Worm (Caenorhabditis elegans) whole organism, late embryonic: Measurements from ENCODE around the gene C56A3.8.

Experiments
- C08G9.2 ChIP-seq: sonication (generic microtip); optimal IDR thresholded peaks from 2 replicates; lab custom pipeline; 2016; ENCODE audit warnings: mild to moderate bottlenecking, missing genetic modification characterization, moderate library complexity, missing compliant biosample characterization
- C38D4.7 ChIP-seq: fragments of 200-800 bp; sonication (Bioruptor generic); optimal IDR thresholded peaks from 2 replicates; lab custom pipeline; 2018; ENCODE audit warnings: mild to moderate bottlenecking, missing genetic modification characterization, moderate library complexity, missing compliant biosample characterization
- F13H6.1 ChIP-seq: sonication (generic microtip); optimal IDR thresholded peaks from 2 replicates; lab custom pipeline; 2016; ENCODE audit warnings: missing genetic modification characterization, missing compliant biosample characterization
- K02D7.2 ChIP-seq: sonication (generic microtip); optimal IDR thresholded peaks from 2 replicates; lab custom pipeline; 2017; ENCODE audit warnings: mild to moderate bottlenecking, missing genetic modification characterization, missing compliant biosample characterization
- T23F11.4 ChIP-seq: fragments of 200-800 bp; sonication (Bioruptor generic); optimal IDR thresholded peaks from 2 replicates; lab custom pipeline; 2018; ENCODE audit warnings: mild to moderate bottlenecking, missing genetic modification characterization, missing compliant biosample characterization
- ceh-18 ChIP-seq: sonication (generic microtip); optimal IDR thresholded peaks from 2 replicates; lab custom pipeline; 2016; ENCODE audit warnings: missing genetic modification characterization, missing compliant biosample characterization
- ceh-2 ChIP-seq: sonication (generic microtip); optimal IDR thresholded peaks from 2 replicates; lab custom pipeline; 2016; ENCODE audit warnings: missing genotype, missing genetic modification characterization, missing compliant biosample characterization
- ceh-30 ChIP-seq: fragments of 150-350 bp; optimal IDR thresholded peaks from 2 replicates; lab custom pipeline; 2014; ENCODE audit warnings: missing biosample characterization, missing genetic modification characterization
- ceh-45 ChIP-seq: fragments of 200-800 bp; sonication (Bioruptor generic); IDR thresholded peaks from 2 replicates; pipeline ENCODE4 v1.3.6; 2022; ENCODE audit warnings: missing genetic modification reagents, missing genetic modification characterization, missing compliant biosample characterization
- ceh-48 ChIP-seq: sonication (generic microtip); optimal IDR thresholded peaks from 2 replicates; lab custom pipeline; 2016; ENCODE audit warnings: missing genetic modification characterization, inconsistent platforms, missing compliant biosample characterization
- dve-1 ChIP-seq: sonication (generic microtip); optimal IDR thresholded peaks from 2 replicates; lab custom pipeline; 2017; ENCODE audit warnings: antibody characterized with exemption, mild to moderate bottlenecking, missing genetic modification characterization, missing compliant biosample characterization
- elt-4 ChIP-seq: sonication (generic microtip); optimal IDR thresholded peaks from 2 replicates; lab custom pipeline; 2016; ENCODE audit warnings: missing genetic modification characterization, missing compliant biosample characterization
- ets-4 ChIP-seq: sonication (generic microtip); optimal IDR thresholded peaks from 2 replicates; lab custom pipeline; 2016; ENCODE audit warnings: missing genetic modification characterization, missing compliant biosample characterization
- eyg-1 ChIP-seq: sonication (generic microtip); optimal IDR thresholded peaks from 2 replicates; lab custom pipeline; 2016; ENCODE audit warnings: missing genotype, missing genetic modification characterization, missing compliant biosample characterization
- fkh-10 ChIP-seq: fragments of 150-350 bp; optimal IDR thresholded peaks from 2 replicates; lab custom pipeline; 2014; ENCODE audit warnings: missing biosample characterization, missing genetic modification reagents, missing genetic modification characterization
- hlh-13 ChIP-seq: fragments of 200-800 bp; sonication (Bioruptor generic); optimal IDR thresholded peaks from 2 replicates; lab custom pipeline; 2018; ENCODE audit warnings: mild to moderate bottlenecking, missing genetic modification characterization, missing compliant biosample characterization
- hlh-15 ChIP-seq: sonication (generic microtip); optimal IDR thresholded peaks from 2 replicates; lab custom pipeline; 2016; ENCODE audit warnings: missing genetic modification characterization, missing compliant biosample characterization
- hlh-30 ChIP-seq: sonication (generic microtip); optimal IDR thresholded peaks from 2 replicates; lab custom pipeline; 2017; ENCODE audit warnings: antibody characterized with exemption, missing genetic modification characterization, missing compliant biosample characterization; ENCODE audit not compliant: insufficient read depth
- hlh-6 ChIP-seq: sonication (generic microtip); optimal IDR thresholded peaks from 2 replicates; lab custom pipeline; 2016; ENCODE audit warnings: missing genotype, missing genetic modification characterization, missing compliant biosample characterization
- lim-6 ChIP-seq: sonication (generic microtip); optimal IDR thresholded peaks from 2 replicates; lab custom pipeline; 2016; ENCODE audit warnings: missing genetic modification characterization, missing compliant biosample characterization
- lin-11 ChIP-seq: fragments of 200-800 bp; sonication (Bioruptor generic); optimal IDR thresholded peaks from 2 replicates; lab custom pipeline; 2018; ENCODE audit warnings: mild to moderate bottlenecking, missing genetic modification characterization, missing compliant biosample characterization
- madf-2 ChIP-seq: sonication (generic microtip); optimal IDR thresholded peaks from 2 replicates; lab custom pipeline; 2017; ENCODE audit warnings: missing genetic modification characterization, missing compliant biosample characterization
- nfya-1 ChIP-seq: sonication (generic microtip); optimal IDR thresholded peaks from 2 replicates; lab custom pipeline; 2017; ENCODE audit warnings: missing genetic modification characterization, mild to moderate bottlenecking, missing compliant biosample characterization, antibody characterized with exemption, moderate library complexity
- nhr-232 ChIP-seq: sonication (generic microtip); optimal IDR thresholded peaks from 2 replicates; lab custom pipeline; 2016; ENCODE audit warnings: missing genetic modification characterization, missing compliant biosample characterization
- npax-4 ChIP-seq: sonication (generic microtip); optimal IDR thresholded peaks from 2 replicates; lab custom pipeline; 2016; ENCODE audit warnings: missing genetic modification characterization, missing compliant biosample characterization
- pag-3 ChIP-seq: sonication (generic microtip); optimal IDR thresholded peaks from 2 replicates; lab custom pipeline; 2016; ENCODE audit warnings: missing compliant biosample characterization, missing genetic modification characterization, borderline replicate concordance
- pat-9 ChIP-seq: fragments of 200-800 bp; sonication (Bioruptor generic); optimal IDR thresholded peaks from 2 replicates; lab custom pipeline; 2018; ENCODE audit warnings: mild to moderate bottlenecking, missing genetic modification characterization, moderate library complexity, missing compliant biosample characterization
- pax-1 ChIP-seq: fragments of 150-350 bp; optimal IDR thresholded peaks from 2 replicates; lab custom pipeline; 2014; ENCODE audit warnings: missing biosample characterization, missing genetic modification characterization
- pha-2 ChIP-seq: sonication (generic microtip); optimal IDR thresholded peaks from 2 replicates; lab custom pipeline; 2017; ENCODE audit warnings: mild to moderate bottlenecking, missing genetic modification characterization, missing compliant biosample characterization
- pqm-1 ChIP-seq: sonication (generic microtip); optimal IDR thresholded peaks from 2 replicates; lab custom pipeline; 2016; ENCODE audit warnings: missing genetic modification characterization, missing compliant biosample characterization
- sdc-2 ChIP-seq: sonication (generic microtip); optimal IDR thresholded peaks from 2 replicates; lab custom pipeline; 2016; ENCODE audit warnings: missing genotype, missing genetic modification characterization, missing compliant biosample characterization
- sox-4 ChIP-seq: sonication (generic microtip); optimal IDR thresholded peaks from 2 replicates; lab custom pipeline; 2017; ENCODE audit warnings: mild to moderate bottlenecking, missing genetic modification characterization, inconsistent platforms, missing compliant biosample characterization
- tbx-2 ChIP-seq: sonication (generic microtip); optimal IDR thresholded peaks from 2 replicates; lab custom pipeline; 2016; ENCODE audit warnings: missing genetic modification characterization, missing compliant biosample characterization
- ttx-3 ChIP-seq: sonication (generic microtip); optimal IDR thresholded peaks from 2 replicates; lab custom pipeline; 2016; ENCODE audit warnings: missing genetic modification reagents, missing genetic modification characterization, missing compliant biosample characterization
- unc-3 ChIP-seq, 2 experiments: fragments of 200-800 bp in 1 of 2; sonication (Bioruptor generic) in 1 of 2; sonication (generic microtip) in 1 of 2; conservative IDR thresholded peaks in 1 of 2; optimal IDR thresholded peaks in 1 of 2; 2 replicates each; pipeline versions ENCODE4 v1.3.6 to Lab custom; 2016 to 2022; ENCODE audit warnings: missing compliant biosample characterization in 2 of 2, missing genetic modification characterization in 2 of 2, missing genetic modification reagents in 1 of 2
- unc-55 ChIP-seq: sonication (generic microtip); optimal IDR thresholded peaks from 2 replicates; lab custom pipeline; 2017; ENCODE audit warnings: missing biosample characterization, missing genetic modification reagents, missing genetic modification characterization
- unc-86 ChIP-seq: sonication (generic microtip); optimal IDR thresholded peaks from 2 replicates; lab custom pipeline; 2016; ENCODE audit warnings: missing genetic modification characterization, missing compliant biosample characterization
- zip-5 ChIP-seq: sonication (generic microtip); optimal IDR thresholded peaks from 2 replicates; lab custom pipeline; 2016; ENCODE audit warnings: missing genetic modification characterization, missing compliant biosample characterization

Gene C56A3.8

DNA sequence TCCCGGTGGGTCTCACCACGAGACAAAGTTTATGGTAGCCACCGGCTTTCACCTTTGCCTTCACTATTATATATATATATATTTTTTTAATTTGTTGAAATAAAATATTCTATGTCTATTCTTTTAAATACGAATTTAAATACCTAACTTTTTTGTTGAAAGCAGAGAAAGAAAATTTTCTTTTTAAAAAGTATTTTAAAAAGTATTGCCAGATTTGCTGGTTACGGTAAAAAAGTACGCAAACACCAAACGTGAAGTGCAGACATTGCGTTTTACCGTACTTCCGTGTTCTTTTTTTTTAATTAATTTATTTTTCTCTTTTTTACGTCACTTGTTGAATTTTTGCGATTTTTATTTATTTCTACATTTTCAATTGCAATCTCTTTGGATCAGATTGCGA, at the start of gene C56A3.8:
Gene C56A3.8, plus strand, starts transcription at position 301 of the 400 bp plus-strand sequence.
- TF ChIP-seq sox-4 (tag; lab: Kevin White, UChicago) (no peak), F13H6.1 (tag; lab: Kevin White, UChicago) (no peak), pqm-1 (no peak), pat-9 (no peak)

DNA sequence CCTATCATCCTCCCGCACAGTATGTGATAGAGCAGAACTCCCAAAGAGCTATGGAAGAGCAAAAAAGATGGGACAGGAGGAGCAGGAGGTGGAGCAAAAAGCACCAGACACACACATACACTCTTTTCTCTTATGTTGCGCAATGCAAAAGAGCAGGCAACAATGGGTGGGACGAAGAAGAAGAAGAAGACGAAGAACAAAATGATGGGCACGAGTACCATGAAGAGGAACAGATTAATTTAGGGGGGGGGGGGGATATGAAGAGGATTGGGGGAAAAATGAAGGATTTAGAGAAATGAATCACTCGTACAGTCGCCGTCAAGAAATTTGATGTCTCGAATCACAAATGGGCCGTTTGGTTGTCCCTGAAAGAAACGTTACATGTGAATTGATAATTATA, 48.5 kb upstream of the C56A3.8 start, which contains the start of gene avr-15:
Gene avr-15, minus strand, starts transcription at position 101 of the 400 bp plus-strand sequence.
- TF ChIP-seq ceh-2 (no peak), ceh-45 (GFP tag; lab: Robert Waterston, UW) (no peak), lim-6 (tag; lab: Kevin White, UChicago) (no peak), elt-4 (no peak), pag-3 (tag; lab: Kevin White, UChicago) (no peak), hlh-30 (no peak), T23F11.4 (GFP tag; lab: Kevin White, UChicago) (no peak), nhr-232 (tag; lab: Kevin White, UChicago) (no peak), lin-11 (tag; lab: Kevin White, UChicago) (no peak)

DNA sequence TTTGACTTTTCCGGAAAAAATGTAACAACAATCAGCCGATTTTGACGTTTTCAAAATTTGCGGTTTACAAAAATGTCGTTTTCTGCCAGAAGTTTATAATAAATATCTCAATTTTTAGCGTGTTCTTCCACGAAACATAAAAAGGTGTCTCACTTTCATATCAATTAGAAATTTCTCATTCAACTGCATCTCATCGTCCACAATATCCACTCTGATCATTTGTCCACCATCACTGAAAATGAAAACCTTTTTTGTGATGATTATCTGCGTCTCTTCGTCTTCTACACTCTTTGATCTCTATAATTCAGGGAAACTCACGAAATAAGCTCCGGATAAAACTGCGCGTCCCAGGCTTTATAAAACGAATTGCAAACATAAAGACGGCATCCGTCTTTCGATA, 47.6 kb upstream of the C56A3.8 start:
- TF ChIP-seq C08G9.2 (tag; lab: Kevin White, UChicago), result no peak
- no peak for TF ChIP-seq eyg-1 (tag; lab: Kevin White, UChicago)
- TF ChIP-seq ttx-3 (tag; lab: Kevin White, UChicago), result no peak
- no peak for TF ChIP-seq madf-2 (tag; lab: Kevin White, UChicago)
- no peak for TF ChIP-seq pha-2 (tag; lab: Kevin White, UChicago)
- TF ChIP-seq F13H6.1 (tag; lab: Kevin White, UChicago), result no peak
- no peak for TF ChIP-seq npax-4
- no peak for TF ChIP-seq unc-86
- no peak for TF ChIP-seq hlh-6
- no peak for TF ChIP-seq hlh-13 (GFP tag; lab: Kevin White, UChicago)
- TF ChIP-seq sdc-2 (tag; lab: Kevin White, UChicago), result no peak
- no peak for TF ChIP-seq ceh-30 (tag; lab: Kevin White, UChicago)
- TF ChIP-seq ets-4 (tag; lab: Kevin White, UChicago), result no peak
- TF ChIP-seq ceh-18, result no peak
- no peak for TF ChIP-seq tbx-2
- TF ChIP-seq pax-1 (tag; lab: Kevin White, UChicago), result no peak
- TF ChIP-seq pqm-1, result no peak
- no peak for TF ChIP-seq K02D7.2 (tag; lab: Kevin White, UChicago)

DNA sequence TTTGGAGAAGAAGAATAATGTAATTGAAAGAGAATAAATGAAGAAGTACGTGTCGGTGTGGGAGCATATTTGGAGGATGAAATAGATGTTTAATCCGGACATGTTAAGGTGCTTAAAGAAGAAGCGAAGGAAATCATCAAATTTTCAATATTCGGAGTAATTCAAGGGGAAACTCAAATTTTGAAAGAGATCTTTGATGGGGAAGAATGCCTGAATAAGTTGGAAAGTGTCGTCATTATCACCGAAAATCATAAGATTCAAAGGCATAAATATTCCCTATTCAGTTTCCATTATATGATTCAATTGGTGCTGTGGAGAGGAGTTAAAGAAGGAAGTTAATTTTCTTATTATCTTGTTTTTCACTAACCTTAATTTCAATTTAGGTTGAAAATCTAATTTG, 45.0 kb upstream of the C56A3.8 start, which contains the start of gene semi-1:
Gene semi-1, minus strand, starts transcription at position 101 of the 400 bp plus-strand sequence.
- TF ChIP-seq hlh-30 (no peak), zip-5 (no peak), dve-1 (no peak), unc-55 (GFP tag; lab: Kevin White, UChicago) (no peak), unc-3 (GFP tag; conservative IDR thresholded peaks at IDR 0.05; lab: Robert Waterston, UW) (no peak), unc-3 (tag; optimal IDR thresholded peaks at IDR 0.05; lab: Kevin White, UChicago) (no peak), ceh-48 (tag; lab: Kevin White, UChicago) (no peak), fkh-10 (GFP tag; lab: Kevin White, UChicago) (no peak), hlh-13 (GFP tag; lab: Kevin White, UChicago) (no peak), hlh-15 (tag; lab: Kevin White, UChicago) (no peak), ttx-3 (tag; lab: Kevin White, UChicago) (no peak), nfya-1 (no peak), pqm-1 (no peak), C38D4.7 (GFP tag; lab: Kevin White, UChicago) (no peak)
